Fruit fly (Drosophila melanogaster): ENCODE measurements around the gene Nepl13.

DNA sequence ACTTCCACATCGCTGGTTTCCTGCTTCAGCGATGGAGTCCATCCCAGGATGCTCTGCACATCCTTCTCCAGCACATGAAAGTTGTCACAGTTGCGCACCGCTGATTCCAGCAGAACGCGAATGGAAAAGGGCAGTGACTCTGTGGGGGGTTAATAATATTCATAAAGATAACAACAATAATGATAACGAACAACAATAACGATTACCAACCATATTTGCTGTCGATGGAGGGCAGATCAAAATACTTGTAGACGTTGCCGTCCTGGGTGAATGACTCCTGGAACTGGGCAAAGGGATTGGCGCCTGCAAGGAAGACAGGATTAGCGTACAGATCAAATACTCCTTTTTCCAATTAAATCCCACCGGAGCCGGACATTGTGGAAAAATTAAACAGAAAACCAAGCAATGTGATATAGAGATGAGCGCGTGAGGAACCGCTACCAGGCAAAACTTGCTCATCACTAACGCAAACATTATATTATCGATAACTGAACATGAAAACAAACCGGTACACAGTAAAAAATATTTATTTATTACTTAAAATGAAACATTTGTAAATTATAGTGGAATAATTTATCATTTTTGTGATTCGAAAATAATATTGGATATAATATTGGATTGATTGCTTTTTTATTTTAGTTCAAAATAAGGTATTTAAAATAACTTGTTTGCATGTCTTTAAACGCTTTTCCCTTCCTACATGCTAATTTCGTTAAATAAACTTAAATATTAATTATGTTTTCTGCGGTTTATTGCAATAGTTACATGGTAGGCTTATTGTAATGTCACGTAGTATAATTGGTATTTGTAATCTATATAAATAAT, 36.5 kb downstream of the Nepl13 start, which contains the start of gene Irp-1A:
- TF ChIP-seq CG8478 (optimal IDR thresholded peaks at IDR 0.05) (no peak), CTCF (optimal IDR thresholded peaks at IDR 0.05) (no peak)

All from S2 (cell line).